Fruit fly (Drosophila melanogaster) whole organism, embryonic: ENCODE data around the gene ZnT35C.

Experiments used
- CG14014 ChIP-seq: fragments of 200-800 bp; sonication (Bioruptor generic); IDR thresholded peaks from 2 replicates; pipeline ENCODE4 v1.3.6; 2022; ENCODE audit warnings: missing biosample characterization, missing genetic modification characterization
- CG7357 ChIP-seq: fragments of 200-800 bp; sonication (Bioruptor generic); IDR thresholded peaks from 3 replicates; pipeline ENCODE4 v1.3.6; 2022; ENCODE audit warnings: missing biosample characterization, missing genetic modification characterization
- gem ChIP-seq: fragments of 200-800 bp; sonication (Bioruptor generic); optimal IDR thresholded peaks from 2 replicates; lab custom pipeline; 2019; ENCODE audit warnings: missing biosample characterization, mild to moderate bottlenecking, missing genetic modification characterization, moderate library complexity
- row ChIP-seq: fragments of 200-800 bp; sonication (Bioruptor generic); IDR thresholded peaks from 3 replicates; pipeline ENCODE4 v1.3.6; 2022; ENCODE audit warnings: missing biosample characterization, missing genetic modification characterization
- zfh1 ChIP-seq: fragments of 200-800 bp; sonication (Bioruptor generic); IDR thresholded peaks from 3 replicates; pipeline ENCODE4 v1.3.6; 2022; ENCODE audit warnings: missing biosample characterization, missing genetic modification characterization

The ZnT35C gene

dm6 chr2L:15179028-15179427, 68.5 kb downstream of the ZnT35C start (continued):
- TF ChIP-seq CG14014 (0 out of 2 replicates have a peak, but pooled peaks have one; percentile 36), gem (tag; lab: Kevin White, UChicago) (peak; percentile 38), CG7357 (GFP tag; lab: Robert Waterston, UW) (0 out of 3 replicates have a peak, but pooled peaks have one; percentile 25), row (GFP tag; lab: Robert Waterston, UW) (peak; percentile 56; the same call in 2 of the 3 replicates), zfh1 (GFP tag; lab: Robert Waterston, UW) (peak; percentile 46; the same call in 1 of the 3 replicates)
